Worm (Caenorhabditis elegans): ENCODE measurements around the gene ocam-1.

ce11 chrV:14126341-14126924, 41.1 kb downstream of the ocam-1 start:
- no peak for TF ChIP-seq repo-1 (tag; optimal IDR thresholded peaks at IDR 0.05)
- TF ChIP-seq chd-7 (tag; optimal IDR thresholded peaks at IDR 0.05): no peak
- no peak for TF ChIP-seq sdz-38 (tag; optimal IDR thresholded peaks at IDR 0.05)

Measured in whole organism, young adult.